Worm (Caenorhabditis elegans) whole organism, L4 larva: Measurements from ENCODE around the gene Y75B8A.6.

Experiments used
- ama-1 ChIP-seq: fragments of 150-350 bp; optimal IDR thresholded peaks from 2 replicates; lab custom pipeline; 2014; ENCODE audit warnings: inconsistent platforms, mixed read lengths
- ceh-32 ChIP-seq: sonication (generic microtip); optimal IDR thresholded peaks from 2 replicates; lab custom pipeline; 2016; ENCODE audit warnings: mild to moderate bottlenecking, missing genetic modification characterization, missing compliant biosample characterization; ENCODE audit not compliant: poor library complexity
- daf-12 ChIP-seq: fragments of 150-350 bp; optimal IDR thresholded peaks from 2 replicates; lab custom pipeline; 2014; ENCODE audit warnings: missing biosample characterization, missing genetic modification reagents, missing genetic modification characterization
- fkh-10 ChIP-seq: fragments of 150-350 bp; optimal IDR thresholded peaks from 2 replicates; lab custom pipeline; 2014; ENCODE audit warnings: missing biosample characterization, missing genetic modification reagents, missing genetic modification characterization
- hif-1 ChIP-seq, 2 experiments: sonication (generic microtip); optimal IDR thresholded peaks; 2 replicates each; lab custom pipeline; 2016 to 2017; ENCODE audit warnings: missing compliant biosample characterization in 2 of 2, missing genetic modification characterization in 2 of 2, missing genetic modification reagents in 2 of 2, missing genotype in 2 of 2, mild to moderate bottlenecking in 1 of 2
- jun-1 ChIP-seq: fragments of 150-350 bp; optimal IDR thresholded peaks from 2 replicates; lab custom pipeline; 2014; ENCODE audit warnings: missing biosample characterization, missing genetic modification reagents, missing genetic modification characterization
- lin-39 ChIP-seq: fragments of 150-350 bp; optimal IDR thresholded peaks from 2 replicates; lab custom pipeline; 2014; ENCODE audit warnings: missing biosample characterization, missing genetic modification reagents, missing genetic modification characterization
- nhr-77 ChIP-seq: fragments of 150-350 bp; optimal IDR thresholded peaks from 2 replicates; lab custom pipeline; 2014; ENCODE audit warnings: missing biosample characterization, missing genetic modification characterization
- pqm-1 ChIP-seq: sonication (generic microtip); optimal IDR thresholded peaks from 2 replicates; lab custom pipeline; 2017; ENCODE audit warnings: missing biosample characterization, missing genetic modification characterization
- skn-1 ChIP-seq: fragments of 150-350 bp; optimal IDR thresholded peaks from 2 replicates; lab custom pipeline; 2014; ENCODE audit warnings: missing biosample characterization, missing genetic modification characterization
- tra-1 ChIP-seq: fragments of 200-800 bp; sonication (Bioruptor generic); IDR thresholded peaks from 2 replicates; pipeline ENCODE4 v1.3.6; 2022; ENCODE audit warnings: missing genetic modification reagents, missing genetic modification characterization, missing compliant biosample characterization
- unc-130 ChIP-seq: sonication (generic microtip); optimal IDR thresholded peaks from 2 replicates; lab custom pipeline; 2016; ENCODE audit warnings: missing genetic modification reagents, missing genetic modification characterization, missing compliant biosample characterization
- zfp-3 ChIP-seq: fragments of 200-800 bp; sonication (Bioruptor generic); conservative IDR thresholded peaks from 2 replicates; pipeline ENCODE4 v1.3.6; 2022; ENCODE audit warnings: missing genetic modification reagents, missing genetic modification characterization, missing compliant biosample characterization

ce11 chrIII:12135580-12135979 lies 5.4 kb upstream of the Y75B8A.6 start:
- TF ChIP-seq pqm-1 (tag; lab: Kevin White, UChicago) (peak; percentile 74), tra-1 (GFP tag; lab: Robert Waterston, UW) (no peak), ama-1 (lab: Kevin White, UChicago) (no peak), daf-12 (no peak), nhr-77 (tag; lab: Kevin White, UChicago) (peak; percentile 22), zfp-3 (GFP tag; lab: Robert Waterston, UW) (no peak), ceh-32 (tag; lab: Kevin White, UChicago) (no peak), skn-1 (no peak), unc-130 (GFP tag; lab: Kevin White, UChicago) (no peak), lin-39 (tag; lab: Kevin White, UChicago) (no peak), hif-1 (tag; optimal IDR thresholded peaks at IDR 0.05; lab: Kevin White, UChicago) (no peak), jun-1 (tag; lab: Kevin White, UChicago) (no peak), fkh-10 (GFP tag; lab: Kevin White, UChicago) (no peak)
